Worm (Caenorhabditis elegans) whole organism, L1 larva: ENCODE data around the gene str-139.

Experiments used
- ama-1 ChIP-seq: fragments of 150-350 bp; optimal IDR thresholded peaks from 2 replicates; lab custom pipeline; 2014
- elt-2 ChIP-seq: sonication (generic microtip); optimal IDR thresholded peaks from 2 replicates; lab custom pipeline; 2016; ENCODE audit warnings: missing genetic modification characterization, mild to moderate bottlenecking, inconsistent platforms, missing compliant biosample characterization, missing genetic modification reagents
- isw-1 ChIP-seq: fragments of 200-800 bp; sonication (Bioruptor generic); IDR thresholded peaks from 2 replicates; pipeline ENCODE4 v1.3.6; 2022; ENCODE audit warnings: missing genetic modification characterization, missing compliant biosample characterization
- lir-3 ChIP-seq: sonication (generic microtip); optimal IDR thresholded peaks from 2 replicates; lab custom pipeline; 2016; ENCODE audit warnings: mild to moderate bottlenecking, missing genetic modification characterization, moderate library complexity, missing compliant biosample characterization; ENCODE audit not compliant: poor library complexity
- mep-1 ChIP-seq: fragments of 150-350 bp; optimal IDR thresholded peaks from 2 replicates; lab custom pipeline; 2014; ENCODE audit warnings: missing biosample characterization, missing genetic modification characterization
- nhr-11 ChIP-seq: fragments of 150-350 bp; optimal IDR thresholded peaks from 2 replicates; lab custom pipeline; 2014; ENCODE audit warnings: missing biosample characterization, missing genetic modification characterization
- nhr-76 ChIP-seq: sonication (generic microtip); optimal IDR thresholded peaks from 2 replicates; lab custom pipeline; 2017; ENCODE audit warnings: missing biosample characterization, missing genetic modification characterization
- snpc-4 ChIP-seq: fragments of 150-350 bp; optimal IDR thresholded peaks from 2 replicates; lab custom pipeline; 2014; ENCODE audit warnings: missing biosample characterization, missing genetic modification characterization
- xbp-1 ChIP-seq: sonication (generic microtip); optimal IDR thresholded peaks from 2 replicates; lab custom pipeline; 2016; ENCODE audit warnings: missing genetic modification characterization, missing compliant biosample characterization

ce11 chrV:8055170-8055569 lies 6.8 kb downstream of the str-139 start:
- no peak for TF ChIP-seq snpc-4 (tag; lab: Kevin White, UChicago)
- no peak for TF ChIP-seq elt-2
- TF ChIP-seq isw-1 (GFP tag; lab: Robert Waterston, UW): no peak
- no peak for TF ChIP-seq nhr-11 (tag; lab: Kevin White, UChicago)
- TF ChIP-seq xbp-1 (tag; lab: Kevin White, UChicago): no peak
- no peak for TF ChIP-seq ama-1
- no peak for TF ChIP-seq nhr-76 (tag; lab: Kevin White, UChicago)
- no peak for TF ChIP-seq mep-1 (tag; lab: Kevin White, UChicago)
- TF ChIP-seq lir-3 (tag; lab: Kevin White, UChicago): no peak
